Worm (Caenorhabditis elegans) whole organism, L4 larva: Measurements from ENCODE around the gene emc-2.

Source experiments
- F49E8.2 ChIP-seq: sonication (generic microtip); optimal IDR thresholded peaks from 2 replicates; lab custom pipeline; 2016; ENCODE audit warnings: missing compliant biosample characterization, mild to moderate bottlenecking, missing genetic modification characterization, borderline replicate concordance
- R02D3.7 ChIP-seq: fragments of 150-350 bp; sonication (generic microtip); optimal IDR thresholded peaks from 3 replicates; lab custom pipeline; 2014; ENCODE audit warnings: missing biosample characterization, missing genetic modification characterization
- T26A8.4 ChIP-seq: fragments of 200-800 bp; sonication (Bioruptor generic); IDR thresholded peaks from 2 replicates; pipeline ENCODE4 v1.3.6; 2022; ENCODE audit warnings: missing genetic modification characterization, missing compliant biosample characterization
- Y105C5A.15 ChIP-seq: fragments of 200-800 bp; sonication (Bioruptor generic); IDR thresholded peaks from 2 replicates; pipeline ENCODE4 v1.3.6; 2022; ENCODE audit warnings: missing genetic modification characterization, missing compliant biosample characterization
- aha-1 ChIP-seq: fragments of 150-350 bp; peaks from one replicate; lab custom pipeline; 2014; ENCODE audit warnings: missing biosample characterization, missing genetic modification characterization
- arid-1 ChIP-seq: fragments of 200-800 bp; sonication (Bioruptor generic); conservative IDR thresholded peaks from 2 replicates; pipeline ENCODE4 v1.3.6; 2022; ENCODE audit warnings: missing genetic modification reagents, missing genetic modification characterization, missing compliant biosample characterization
- ceh-28 ChIP-seq: fragments of 150-350 bp; optimal IDR thresholded peaks from 2 replicates; lab custom pipeline; 2014; ENCODE audit warnings: missing biosample characterization, missing genetic modification reagents, missing genetic modification characterization
- ceh-82 ChIP-seq: sonication (generic microtip); optimal IDR thresholded peaks from 2 replicates; lab custom pipeline; 2017; ENCODE audit warnings: missing biosample characterization, missing genetic modification characterization
- cey-2 ChIP-seq: sonication (generic microtip); optimal IDR thresholded peaks from 3 replicates; lab custom pipeline; 2017; ENCODE audit warnings: missing genetic modification characterization, mild to moderate bottlenecking, missing compliant biosample characterization, antibody characterized with exemption, borderline replicate concordance; ENCODE audit not compliant: insufficient read depth
- daf-19 ChIP-seq: fragments of 200-800 bp; sonication (Bioruptor generic); conservative IDR thresholded peaks from 2 replicates; pipeline ENCODE4 v1.3.6; 2022; ENCODE audit warnings: missing genetic modification characterization, missing compliant biosample characterization
- daf-8 ChIP-seq: fragments of 200-800 bp; sonication (Bioruptor generic); IDR thresholded peaks from 2 replicates; pipeline ENCODE4 v1.3.6; 2022; ENCODE audit warnings: missing genetic modification characterization, missing compliant biosample characterization
- dmd-8 ChIP-seq: fragments of 200-800 bp; sonication (Bioruptor generic); IDR thresholded peaks from 2 replicates; pipeline ENCODE4 v1.3.6; 2022; ENCODE audit warnings: missing genetic modification characterization, missing compliant biosample characterization
- duxl-1 ChIP-seq: sonication (generic microtip); optimal IDR thresholded peaks from 2 replicates; lab custom pipeline; 2016; ENCODE audit warnings: mild to moderate bottlenecking, missing genetic modification characterization, moderate library complexity, missing compliant biosample characterization; ENCODE audit not compliant: poor library complexity
- egl-27 ChIP-seq: sonication (generic microtip); optimal IDR thresholded peaks from 3 replicates; lab custom pipeline; 2017; ENCODE audit warnings: missing biosample characterization, missing genetic modification reagents, missing genetic modification characterization
- egl-43 ChIP-seq: fragments of 200-800 bp; sonication (Bioruptor generic); IDR thresholded peaks from 2 replicates; pipeline ENCODE4 v1.3.6; 2022; ENCODE audit warnings: missing genetic modification reagents, missing genetic modification characterization, missing compliant biosample characterization
- fkh-10 ChIP-seq: fragments of 150-350 bp; optimal IDR thresholded peaks from 2 replicates; lab custom pipeline; 2014; ENCODE audit warnings: missing biosample characterization, missing genetic modification reagents, missing genetic modification characterization
- fos-1 ChIP-seq: fragments of 150-350 bp; optimal IDR thresholded peaks from 2 replicates; lab custom pipeline; 2014; ENCODE audit warnings: missing biosample characterization, missing genetic modification characterization
- hlh-11 ChIP-seq: fragments of 200-800 bp; sonication (Bioruptor generic); optimal IDR thresholded peaks from 2 replicates; lab custom pipeline; 2018; ENCODE audit warnings: mild to moderate bottlenecking, missing genetic modification characterization, missing compliant biosample characterization
- hlh-30 ChIP-seq: sonication (generic microtip); optimal IDR thresholded peaks from 2 replicates; lab custom pipeline; 2017; ENCODE audit warnings: antibody characterized with exemption, mild to moderate bottlenecking, missing genetic modification characterization, missing compliant biosample characterization; ENCODE audit not compliant: insufficient read depth
- lin-1 ChIP-seq: fragments of 200-800 bp; sonication (Bioruptor generic); IDR thresholded peaks from 2 replicates; pipeline ENCODE4 v1.3.6; 2022; ENCODE audit warnings: missing genetic modification reagents, missing genetic modification characterization, missing compliant biosample characterization
- lin-13 ChIP-seq: fragments of 150-350 bp; optimal IDR thresholded peaks from 2 replicates; lab custom pipeline; 2014; ENCODE audit warnings: missing biosample characterization, missing genetic modification reagents, missing genetic modification characterization
- madf-5 ChIP-seq, 2 experiments: fragments of 200-800 bp; sonication (Bioruptor generic); IDR thresholded peaks; 2 replicates each; pipeline ENCODE4 v1.3.6; 2022; ENCODE audit warnings: missing compliant biosample characterization in 2 of 2, missing genetic modification characterization in 2 of 2
- nhr-102 ChIP-seq: sonication (generic microtip); optimal IDR thresholded peaks from 2 replicates; lab custom pipeline; 2016; ENCODE audit warnings: mild to moderate bottlenecking, missing genetic modification characterization, moderate library complexity, missing compliant biosample characterization
- nhr-11 ChIP-seq: fragments of 150-350 bp; optimal IDR thresholded peaks from 2 replicates; lab custom pipeline; 2014; ENCODE audit warnings: missing biosample characterization, missing genetic modification characterization
- nhr-237 ChIP-seq: sonication (generic microtip); optimal IDR thresholded peaks from 2 replicates; lab custom pipeline; 2017; ENCODE audit warnings: missing biosample characterization, missing genetic modification characterization
- nhr-28 ChIP-seq: fragments of 150-350 bp; optimal IDR thresholded peaks from 2 replicates; lab custom pipeline; 2014; ENCODE audit warnings: missing biosample characterization, missing genetic modification characterization
- nhr-41 ChIP-seq: fragments of 200-800 bp; sonication (Bioruptor generic); IDR thresholded peaks from 2 replicates; pipeline ENCODE4 v1.3.6; 2022; ENCODE audit warnings: missing genetic modification reagents, missing genetic modification characterization, missing compliant biosample characterization
- nhr-48 ChIP-seq: sonication (generic microtip); optimal IDR thresholded peaks from 2 replicates; lab custom pipeline; 2016; ENCODE audit warnings: mild to moderate bottlenecking, missing genetic modification characterization, missing compliant biosample characterization
- php-3 ChIP-seq: fragments of 200-800 bp; sonication (Bioruptor generic); IDR thresholded peaks from 2 replicates; pipeline ENCODE4 v1.3.6; 2022; ENCODE audit warnings: missing genetic modification reagents, missing genetic modification characterization, missing compliant biosample characterization
- sdz-12 ChIP-seq: fragments of 200-800 bp; sonication (Bioruptor generic); optimal IDR thresholded peaks from 2 replicates; lab custom pipeline; 2018; ENCODE audit warnings: mild to moderate bottlenecking, missing genetic modification characterization, missing compliant biosample characterization
- set-16 ChIP-seq: fragments of 200-800 bp; sonication (Bioruptor generic); IDR thresholded peaks from 2 replicates; pipeline ENCODE4 v1.3.6; 2022; ENCODE audit warnings: missing genetic modification reagents, missing genetic modification characterization, missing compliant biosample characterization
- snpc-1.2 ChIP-seq: fragments of 200-800 bp; sonication (Bioruptor generic); IDR thresholded peaks from 2 replicates; pipeline ENCODE4 v1.3.6; 2022; ENCODE audit warnings: missing genetic modification reagents, missing genetic modification characterization, missing compliant biosample characterization
- spr-1 ChIP-seq: sonication (generic microtip); optimal IDR thresholded peaks from 2 replicates; lab custom pipeline; 2016; ENCODE audit warnings: mild to moderate bottlenecking, missing genetic modification characterization, missing compliant biosample characterization
- unc-130 ChIP-seq: sonication (generic microtip); optimal IDR thresholded peaks from 2 replicates; lab custom pipeline; 2016; ENCODE audit warnings: missing genetic modification reagents, missing genetic modification characterization, missing compliant biosample characterization
- zag-1 ChIP-seq: fragments of 150-350 bp; optimal IDR thresholded peaks from 2 replicates; lab custom pipeline; 2014; ENCODE audit warnings: missing biosample characterization, missing genetic modification characterization
- zfp-3 ChIP-seq: fragments of 200-800 bp; sonication (Bioruptor generic); conservative IDR thresholded peaks from 2 replicates; pipeline ENCODE4 v1.3.6; 2022; ENCODE audit warnings: missing genetic modification reagents, missing genetic modification characterization, missing compliant biosample characterization
- zip-11 ChIP-seq: fragments of 200-800 bp; sonication (Bioruptor generic); IDR thresholded peaks from 2 replicates; pipeline ENCODE4 v1.3.6; 2022; ENCODE audit warnings: missing genetic modification characterization, missing compliant biosample characterization

Gene emc-2

DNA sequence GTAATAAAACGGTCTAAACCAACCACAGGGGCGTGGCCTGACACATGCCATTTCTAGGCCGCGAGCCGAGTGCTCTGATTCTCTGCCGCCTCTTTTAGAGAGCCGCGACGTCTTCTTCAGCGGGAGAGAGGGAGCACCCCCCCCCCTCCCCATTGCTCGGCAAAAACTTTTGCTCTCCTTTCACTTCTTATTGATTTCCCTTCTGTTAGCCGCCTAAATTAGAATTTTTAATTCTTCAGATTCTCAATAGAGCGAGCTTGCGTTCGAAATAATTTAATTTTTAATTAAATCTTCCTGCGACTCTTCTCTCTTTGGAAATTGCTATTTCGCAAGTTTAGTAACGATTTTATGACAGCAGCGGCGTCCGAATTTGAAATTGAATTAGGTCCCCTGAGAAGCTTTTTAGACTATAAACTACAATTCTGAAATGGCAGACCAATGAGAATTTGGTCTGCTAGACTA, 17.3 kb upstream of the emc-2 start (continued):
- TF ChIP-seq fos-1 (tag; lab: Kevin White, UChicago) = no peak
- no peak for TF ChIP-seq T26A8.4 (GFP tag; lab: Robert Waterston, UW)
- TF ChIP-seq daf-19 (GFP tag; lab: Robert Waterston, UW) = no peak
- TF ChIP-seq nhr-41 (GFP tag; lab: Robert Waterston, UW) = no peak
- TF ChIP-seq nhr-237 = no peak
- TF ChIP-seq nhr-48 (tag; lab: Kevin White, UChicago) = no peak
- TF ChIP-seq F49E8.2 (tag; lab: Kevin White, UChicago) = peak; percentile 80
- no peak for TF ChIP-seq nhr-11

DNA sequence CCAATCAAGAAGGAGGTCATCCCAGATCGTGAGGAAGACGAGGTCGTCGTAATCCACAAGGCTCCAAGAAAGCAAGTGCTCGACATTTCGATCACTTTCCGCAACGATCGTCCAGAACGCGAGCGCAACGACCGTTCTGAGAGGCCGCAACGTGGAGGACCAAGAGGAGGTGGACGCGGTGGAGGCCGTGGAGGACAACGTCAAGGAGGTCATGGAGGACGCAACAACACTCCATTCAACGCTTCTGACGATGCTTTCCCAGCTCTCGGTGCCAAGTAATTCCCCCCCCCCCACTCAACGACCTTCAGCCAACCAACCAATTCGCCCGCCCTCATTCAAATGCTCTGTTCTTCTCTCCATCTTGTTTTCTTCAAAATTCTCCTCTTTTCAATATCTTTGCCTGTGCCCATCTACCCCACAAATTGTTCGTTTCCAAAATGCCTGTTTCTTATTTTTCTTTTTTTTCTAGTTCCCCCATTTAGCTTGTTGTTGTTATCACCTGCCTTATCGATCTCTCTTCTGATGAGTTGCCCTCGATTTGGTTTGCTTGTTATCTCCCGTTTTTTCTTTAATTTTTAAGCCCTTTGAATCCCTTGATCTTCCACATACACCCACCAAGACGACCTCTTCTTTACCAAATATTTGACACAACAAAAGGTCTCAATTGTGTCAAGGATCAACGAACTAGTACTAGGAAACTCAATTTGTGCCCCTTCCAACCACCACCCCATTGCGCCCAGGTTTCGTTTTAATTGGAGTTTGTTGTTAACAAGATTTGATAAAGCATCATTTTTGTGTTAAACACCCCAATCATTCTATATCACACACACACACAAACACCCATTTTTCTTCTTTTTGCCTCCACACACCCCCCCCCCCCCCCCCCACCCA, 16.6 kb upstream of the emc-2 start:
- TF ChIP-seq madf-5 (GFP tag; IDR thresholded peaks at IDR 0.05; lab: Robert Waterston, UW) (0 out of 4 replicates have a peak, but pooled peaks of 1 of the 2 experiments have one; percentile 53), set-16 (GFP tag; lab: Robert Waterston, UW) (peak; percentile 55), Y105C5A.15 (GFP tag; lab: Robert Waterston, UW) (0 out of 2 replicates have a peak, but pooled peaks have one; percentile 10), nhr-11 (no peak), cey-2 (tag; lab: Kevin White, UChicago) (no peak), lin-13 (peak; percentile 6), aha-1 (tag; lab: Kevin White, UChicago) (peak; percentile 34)

DNA sequence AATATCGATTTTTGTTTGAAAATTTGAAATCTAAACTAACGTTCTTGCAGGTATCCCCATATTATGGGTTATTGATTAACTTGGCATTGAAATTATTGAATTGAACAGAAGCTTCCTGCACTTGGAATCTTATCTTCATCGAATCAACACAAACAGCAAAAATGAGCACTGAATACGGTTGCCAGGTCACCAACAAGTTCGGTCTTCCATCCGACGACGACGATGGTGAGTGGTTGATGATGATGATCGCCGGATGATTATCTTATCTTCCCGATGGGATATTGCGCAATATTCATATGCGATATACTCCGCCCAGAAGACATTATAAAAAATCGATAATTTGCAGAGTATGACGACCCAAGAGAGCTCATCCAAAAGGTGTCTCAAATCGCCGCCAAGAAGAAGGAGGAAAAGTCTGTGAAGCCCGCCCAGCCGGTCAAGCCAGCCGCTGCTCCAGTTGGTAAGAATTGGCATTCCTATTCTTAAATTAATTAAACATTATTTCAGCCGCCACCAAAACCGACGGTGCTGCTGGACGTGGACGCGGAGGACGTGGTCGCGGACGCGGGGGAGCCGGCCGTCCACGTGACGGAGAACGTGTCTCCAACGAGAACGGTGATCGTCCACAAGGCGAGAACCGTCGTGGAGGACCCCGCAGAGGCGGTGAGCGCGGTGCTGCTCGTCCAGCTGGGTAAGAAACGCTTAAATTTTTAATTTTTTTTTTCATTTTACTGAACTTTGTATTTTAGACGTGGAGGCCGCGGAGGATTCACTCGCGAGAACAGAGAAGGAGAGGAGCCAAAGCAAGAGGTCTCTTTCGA, 15.3 kb upstream of the emc-2 start, which contains the start of gene vig-1:
vig-1 (plus strand) TSS at position 51 of the 821 bp plus-strand sequence.
- 0 out of 4 replicates have a peak, but pooled peaks of 1 of the 2 experiments have one; percentile 5 for TF ChIP-seq madf-5 (GFP tag; IDR thresholded peaks at IDR 0.05; lab: Robert Waterston, UW)
- no peak for TF ChIP-seq nhr-102 (tag; lab: Kevin White, UChicago)
- no peak for TF ChIP-seq lin-1 (GFP tag; lab: Robert Waterston, UW)
- TF ChIP-seq egl-43 (GFP tag; lab: Robert Waterston, UW) = no peak
- TF ChIP-seq ceh-28 (tag; lab: Kevin White, UChicago) = peak; percentile 49
- no peak for TF ChIP-seq php-3 (GFP tag; lab: Robert Waterston, UW)
- no peak for TF ChIP-seq zag-1 (tag; lab: Kevin White, UChicago)
- no peak for TF ChIP-seq nhr-28 (tag; lab: Kevin White, UChicago)
- peak; percentile 92 for TF ChIP-seq set-16 (GFP tag; lab: Robert Waterston, UW)
- no peak for TF ChIP-seq fkh-10 (GFP tag; lab: Kevin White, UChicago)
- 0 out of 2 replicates have a peak, but pooled peaks have one; percentile 11 for TF ChIP-seq daf-8 (GFP tag; lab: Robert Waterston, UW)
- no peak for TF ChIP-seq zip-11 (GFP tag; lab: Robert Waterston, UW)
- TF ChIP-seq sdz-12 = no peak
- TF ChIP-seq nhr-48 (tag; lab: Kevin White, UChicago) = no peak
- no peak for TF ChIP-seq egl-27
- TF ChIP-seq zfp-3 (GFP tag; lab: Robert Waterston, UW) = 0 out of 2 replicates have a peak, but pooled peaks have one; percentile 24
- no peak for TF ChIP-seq unc-130 (GFP tag; lab: Kevin White, UChicago)
- no peak for TF ChIP-seq ceh-82 (tag; lab: Kevin White, UChicago)
- no peak for TF ChIP-seq F49E8.2 (tag; lab: Kevin White, UChicago)
- no peak for TF ChIP-seq lin-13
- TF ChIP-seq arid-1 = no peak
- no peak for TF ChIP-seq Y105C5A.15 (GFP tag; lab: Robert Waterston, UW)
- TF ChIP-seq dmd-8 = no peak
- no peak for TF ChIP-seq hlh-30 (tag; lab: Kevin White, UChicago)
- TF ChIP-seq hlh-11 (tag; lab: Kevin White, UChicago) = no peak
- TF ChIP-seq spr-1 (tag; lab: Kevin White, UChicago) = no peak
- no peak for TF ChIP-seq snpc-1.2 (GFP tag; lab: Robert Waterston, UW)
- TF ChIP-seq duxl-1 = no peak
- no peak for TF ChIP-seq R02D3.7 (tag; lab: Kevin White, UChicago)
